Worm (Caenorhabditis elegans): ENCODE measurements around the gene faah-4.

DNA sequence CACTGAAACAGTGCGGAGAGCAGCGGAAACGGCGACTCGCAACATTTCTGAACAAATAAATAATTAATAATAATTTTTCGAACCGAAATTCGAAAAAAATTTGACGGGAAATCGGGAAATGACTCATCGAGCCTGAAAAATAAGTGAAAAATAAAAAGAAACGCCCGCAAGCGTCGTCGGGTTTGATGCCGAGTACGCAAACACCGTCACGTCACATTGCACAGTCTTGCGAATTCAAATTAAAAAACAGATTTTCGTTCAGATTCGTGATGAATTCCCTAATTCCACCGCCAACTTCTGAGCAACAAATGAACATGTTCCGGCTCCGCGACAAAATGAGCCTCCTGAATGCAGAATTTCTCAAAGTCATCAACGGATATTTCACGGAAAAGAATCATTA is 6.0 kb upstream of the faah-4 start, which contains the start of the genes ndab-1 and npp-16:
- TF ChIP-seq zag-1 (tag; optimal IDR thresholded peaks at IDR 0.05) = no peak
- TF ChIP-seq nhr-11 (tag; optimal IDR thresholded peaks at IDR 0.05) = no peak
- TF ChIP-seq alr-1 (tag; optimal IDR thresholded peaks at IDR 0.05) = no peak

All from whole organism, L2 larva.